Fruit fly (Drosophila melanogaster) whole organism, wandering third instar larva: ENCODE measurements around the gene Cds.

Experiments
- CG32264 ChIP-seq: fragments of 200-800 bp; sonication (Bioruptor generic); optimal IDR thresholded peaks from 2 replicates; lab custom pipeline; 2016; ENCODE audit warnings: missing biosample characterization, missing genetic modification characterization
- CG9705 ChIP-seq: fragments of 200-800 bp; sonication (Bioruptor generic); optimal IDR thresholded peaks from 2 replicates; lab custom pipeline; 2018; ENCODE audit warnings: missing biosample characterization, mild to moderate bottlenecking, missing genetic modification characterization
- CrebA ChIP-seq: fragments of 200-800 bp; sonication (Bioruptor generic); optimal IDR thresholded peaks from 2 replicates; lab custom pipeline; 2016; ENCODE audit warnings: missing biosample characterization, mild to moderate bottlenecking, missing genetic modification characterization, borderline replicate concordance
- Dfd ChIP-seq: fragments of >200 bp; optimal IDR thresholded peaks from 2 replicates; lab custom pipeline; 2017; ENCODE audit warnings: missing biosample characterization, missing genetic modification characterization
- Dif ChIP-seq: fragments of 200-275, 200-300 bp; sonication (Bioruptor generic); optimal IDR thresholded peaks from 2 replicates; lab custom pipeline; 2018; ENCODE audit warnings: missing biosample characterization, missing genetic modification characterization; ENCODE audit not compliant: partially characterized antibody
- GATAd ChIP-seq: sonication (Bioruptor generic); optimal IDR thresholded peaks from 2 replicates; lab custom pipeline; 2016; ENCODE audit warnings: missing biosample characterization, missing genetic modification characterization
- Hnf4 ChIP-seq: fragments of 200-800 bp; sonication (Bioruptor generic); optimal IDR thresholded peaks from 2 replicates; lab custom pipeline; 2016; ENCODE audit warnings: missing biosample characterization, mild to moderate bottlenecking, missing genetic modification characterization
- Hr83 ChIP-seq: fragments of 200-300 bp; sonication (Bioruptor generic); optimal IDR thresholded peaks from 2 replicates; lab custom pipeline; 2016; ENCODE audit warnings: missing biosample characterization, mild to moderate bottlenecking, missing genetic modification characterization, moderate library complexity; ENCODE audit not compliant: poor library complexity, severe bottlenecking
- Jra ChIP-seq: sonication (Bioruptor generic); optimal IDR thresholded peaks from 2 replicates; lab custom pipeline; 2016; ENCODE audit warnings: missing biosample characterization, missing genetic modification characterization
- Mio ChIP-seq: sonication (Bioruptor generic); optimal IDR thresholded peaks from 2 replicates; lab custom pipeline; 2016; ENCODE audit warnings: missing biosample characterization, missing genetic modification characterization
- N ChIP-seq: fragments of >200 bp; optimal IDR thresholded peaks from 2 replicates; lab custom pipeline; 2018; ENCODE audit warnings: missing biosample characterization, missing external identifiers, missing genetic modification characterization
- OdsH ChIP-seq: fragments of 200-800 bp; sonication (Bioruptor generic); optimal IDR thresholded peaks from 2 replicates; lab custom pipeline; 2016; ENCODE audit warnings: missing biosample characterization, mild to moderate bottlenecking, missing genetic modification characterization
- Rel ChIP-seq, 2 experiments: fragments of 200-800 bp; sonication (Bioruptor generic) in 1 of 2; optimal IDR thresholded peaks; 2 replicates in 1 of 2; 3 replicates in 1 of 2; lab custom pipeline; 2016 to 2019; ENCODE audit warnings: mild to moderate bottlenecking in 2 of 2, missing biosample characterization in 2 of 2, missing genetic modification characterization in 2 of 2, moderate library complexity in 1 of 2
- Sp1 ChIP-seq: fragments of 200-800 bp; sonication (Bioruptor generic); optimal IDR thresholded peaks from 3 replicates; lab custom pipeline; 2019; ENCODE audit warnings: missing biosample characterization, mild to moderate bottlenecking, missing genetic modification characterization, moderate library complexity
- Vsx2 ChIP-seq: fragments of 200-300, 225-300 bp; sonication (Bioruptor generic); optimal IDR thresholded peaks from 2 replicates; lab custom pipeline; 2018; ENCODE audit warnings: missing biosample characterization, missing genetic modification characterization; ENCODE audit not compliant: partially characterized antibody
- br ChIP-seq: fragments of 200-800 bp; sonication (Bioruptor generic); optimal IDR thresholded peaks from 2 replicates; lab custom pipeline; 2016; ENCODE audit warnings: missing biosample characterization, missing genetic modification characterization
- brk ChIP-seq: fragments of 200-800 bp; sonication (Bioruptor generic); optimal IDR thresholded peaks from 2 replicates; lab custom pipeline; 2016; ENCODE audit warnings: missing biosample characterization, mild to moderate bottlenecking, missing genetic modification characterization
- dl ChIP-seq, 2 experiments: fragments of 175-275, 200-275 bp in 1 of 2; fragments of 200-275 bp in 1 of 2; sonication (Bioruptor generic); optimal IDR thresholded peaks; lab custom pipeline; 2018; ENCODE audit warnings: mild to moderate bottlenecking in 2 of 2, missing biosample characterization in 2 of 2, missing genetic modification characterization in 2 of 2, moderate library complexity in 2 of 2; ENCODE audit not compliant: partially characterized antibody in 2 of 2, insufficient read depth in 1 of 2
- dmrt93B ChIP-seq: fragments of 200-800 bp; sonication (Bioruptor generic); optimal IDR thresholded peaks from 2 replicates; lab custom pipeline; 2018; ENCODE audit warnings: missing biosample characterization, mild to moderate bottlenecking, missing genetic modification characterization
- dsf ChIP-seq: sonication (Bioruptor generic); optimal IDR thresholded peaks from 2 replicates; lab custom pipeline; 2016; ENCODE audit warnings: missing biosample characterization, missing genetic modification characterization, borderline replicate concordance
- ey ChIP-seq: fragments of 200-800 bp; sonication (Bioruptor generic); optimal IDR thresholded peaks from 2 replicates; lab custom pipeline; 2016; ENCODE audit warnings: missing biosample characterization, missing genetic modification characterization
- foxo ChIP-seq, 2 experiments: fragments of 200-800 bp; sonication (Bioruptor generic); optimal IDR thresholded peaks; 2 replicates in 1 of 2; 3 replicates in 1 of 2; lab custom pipeline; 2016 to 2017; ENCODE audit warnings: missing biosample characterization in 2 of 2, missing genetic modification characterization in 2 of 2
- fru ChIP-seq: fragments of 200-800 bp; sonication (Bioruptor generic); optimal IDR thresholded peaks from 3 replicates; lab custom pipeline; 2016; ENCODE audit warnings: missing biosample characterization, mild to moderate bottlenecking, missing genetic modification characterization
- h ChIP-seq: fragments of 200-800 bp; sonication (Bioruptor generic); optimal IDR thresholded peaks from 3 replicates; lab custom pipeline; 2016; ENCODE audit warnings: missing biosample characterization, mild to moderate bottlenecking, missing genetic modification characterization
- jim ChIP-seq: fragments of 175-275, 200-325 bp; sonication (Bioruptor generic); optimal IDR thresholded peaks from 2 replicates; lab custom pipeline; 2016; ENCODE audit warnings: missing biosample characterization, mild to moderate bottlenecking, missing genetic modification characterization
- lola ChIP-seq: fragments of >200 bp; optimal IDR thresholded peaks from 2 replicates; lab custom pipeline; 2017; ENCODE audit warnings: missing biosample characterization, missing genetic modification characterization
- rgr ChIP-seq: fragments of 200-800 bp; sonication (Bioruptor generic); optimal IDR thresholded peaks from 3 replicates; lab custom pipeline; 2016; ENCODE audit warnings: missing biosample characterization, mild to moderate bottlenecking, missing genetic modification characterization
- sage ChIP-seq: fragments of 200-800 bp; sonication (Bioruptor generic); optimal IDR thresholded peaks from 2 replicates; lab custom pipeline; 2016; ENCODE audit warnings: missing biosample characterization, mild to moderate bottlenecking, missing genetic modification characterization
- sv ChIP-seq: fragments of 200-800 bp; sonication (Bioruptor generic); optimal IDR thresholded peaks from 3 replicates; lab custom pipeline; 2016; ENCODE audit warnings: missing biosample characterization, missing genetic modification characterization
- tai ChIP-seq: sonication (Bioruptor generic); optimal IDR thresholded peaks from 2 replicates; lab custom pipeline; 2016; ENCODE audit warnings: missing biosample characterization, missing genetic modification characterization
- usp ChIP-seq: fragments of >200 bp; optimal IDR thresholded peaks from 2 replicates; lab custom pipeline; 2017; ENCODE audit warnings: missing biosample characterization, missing genetic modification characterization
- woc ChIP-seq: sonication (Bioruptor generic); optimal IDR thresholded peaks from 2 replicates; lab custom pipeline; 2016; ENCODE audit warnings: missing biosample characterization, mild to moderate bottlenecking, missing genetic modification characterization

Gene Cds

dm6 chr3L:8158715-8159380 is 31.3 kb downstream of the Cds start, which contains the start of gene CG42445:
Gene CG42445 (minus strand): TSS chr3L:8158900.
- no peak for TF ChIP-seq CG32264 (GFP tag; lab: Kevin White, UChicago)
- no peak for TF ChIP-seq Dfd (GFP tag; lab: Kevin White, UChicago)
- TF ChIP-seq Dif (GFP tag; lab: Kevin White, UChicago): peak; percentile 65
- no peak for TF ChIP-seq lola
- no peak for TF ChIP-seq dmrt93B (GFP tag; lab: Kevin White, UChicago)
- no peak for TF ChIP-seq Mio (GFP tag; lab: Kevin White, UChicago)
- TF ChIP-seq sage (GFP tag; lab: Kevin White, UChicago): peak; percentile 62
- TF ChIP-seq Hnf4 (GFP tag; lab: Kevin White, UChicago): no peak
- TF ChIP-seq jim (GFP tag; lab: Kevin White, UChicago): no peak
- peak; percentile 40 for TF ChIP-seq brk (GFP tag; lab: Kevin White, UChicago)
- no peak for TF ChIP-seq woc
- TF ChIP-seq dsf (GFP tag; lab: Kevin White, UChicago): no peak
- peak; percentile 6 for TF ChIP-seq Vsx2
- no peak for TF ChIP-seq tai (GFP tag; lab: Kevin White, UChicago)
- no peak for TF ChIP-seq OdsH
- TF ChIP-seq CrebA (GFP tag; lab: Kevin White, UChicago): peak; percentile 10
- TF ChIP-seq h (GFP tag; lab: Kevin White, UChicago): no peak
- no peak for TF ChIP-seq rgr (GFP tag; lab: Kevin White, UChicago)
- TF ChIP-seq N (GFP tag; lab: Kevin White, UChicago): no peak

dm6 chr3L:8159724-8160422 is 32.3 kb downstream of the Cds start, which contains the start of gene CG43886:
Gene CG43886 (minus strand): TSS chr3L:8159774.
- TF ChIP-seq fru (GFP tag; lab: Kevin White, UChicago): no peak
- TF ChIP-seq GATAd (GFP tag; lab: Kevin White, UChicago): no peak
- no peak for TF ChIP-seq Hnf4 (GFP tag; lab: Kevin White, UChicago)
- no peak for TF ChIP-seq OdsH
- no peak for TF ChIP-seq rgr (GFP tag; lab: Kevin White, UChicago)
- TF ChIP-seq dmrt93B (GFP tag; lab: Kevin White, UChicago): no peak
- TF ChIP-seq woc: no peak
- TF ChIP-seq sv (GFP tag; lab: Kevin White, UChicago): no peak
- no peak for TF ChIP-seq jim (GFP tag; lab: Kevin White, UChicago)
- TF ChIP-seq dl (GFP tag; optimal IDR thresholded peaks at IDR 0.05; lab: Kevin White, UChicago; ENCODE audit: insufficient read depth in 1 of 2, partially characterized antibody in 2 of 2): peak in 1 of 2 experiments; percentile 23
- TF ChIP-seq lola: no peak
- peak; percentile 52 for TF ChIP-seq Dif (GFP tag; lab: Kevin White, UChicago)
- no peak for TF ChIP-seq Jra (GFP tag; lab: Kevin White, UChicago)
- TF ChIP-seq CG9705 (GFP tag; lab: Kevin White, UChicago): no peak
- TF ChIP-seq dsf (GFP tag; lab: Kevin White, UChicago): no peak
- no peak for TF ChIP-seq Hr83 (GFP tag; lab: Kevin White, UChicago)

dm6 chr3L:8165436-8165835 is 37.9 kb downstream of the Cds start, which contains the start of gene CG13675:
Gene CG13675 (minus strand): TSS chr3L:8165518.
- TF ChIP-seq foxo (GFP tag; optimal IDR thresholded peaks at IDR 0.05; lab: Kevin White, UChicago) (no peak), Rel (GFP tag; optimal IDR thresholded peaks at IDR 0.05; lab: Kevin White, UChicago) (no peak), Rel (tag; optimal IDR thresholded peaks at IDR 0.05; lab: Kevin White, UChicago) (peak; percentile 3)

- no peak for TF ChIP-seq fru (GFP tag; lab: Kevin White, UChicago)
- peak; percentile 9 for TF ChIP-seq ey (GFP tag; lab: Kevin White, UChicago)
- peak in 1 of 2 experiments; percentile 4 for TF ChIP-seq dl (GFP tag; optimal IDR thresholded peaks at IDR 0.05; lab: Kevin White, UChicago; ENCODE audit: insufficient read depth in 1 of 2, partially characterized antibody in 2 of 2)
- no peak for TF ChIP-seq Hnf4 (GFP tag; lab: Kevin White, UChicago)
- TF ChIP-seq rgr (GFP tag; lab: Kevin White, UChicago): peak; percentile 14
- peak; percentile 9 for TF ChIP-seq woc
- no peak for TF ChIP-seq sv (GFP tag; lab: Kevin White, UChicago)
- TF ChIP-seq Hr83 (GFP tag; lab: Kevin White, UChicago): no peak
- TF ChIP-seq foxo (GFP tag; optimal IDR thresholded peaks at IDR 0.05; lab: Kevin White, UChicago): peak in 1 of 2 experiments; percentile 13
- no peak for TF ChIP-seq CG32264 (GFP tag; lab: Kevin White, UChicago)
- TF ChIP-seq usp (GFP tag; lab: Kevin White, UChicago): no peak
- TF ChIP-seq Sp1: no peak
- TF ChIP-seq br (GFP tag; lab: Kevin White, UChicago): no peak
- TF ChIP-seq Dfd (GFP tag; lab: Kevin White, UChicago): no peak
- TF ChIP-seq N (GFP tag; lab: Kevin White, UChicago): no peak
- TF ChIP-seq OdsH: no peak
Measured at dm6 chr3L:8175818-8176217, 48.3 kb downstream of the Cds start, which contains the start of gene RecQ4. Gene RecQ4 (minus strand): TSS chr3L:8175978.
